Fruit fly (Drosophila melanogaster): ENCODE measurements around the gene trc.

Gene trc

dm6 chr3L:19845047-19845906 is 11.2 kb upstream of the trc start, which contains the start of gene Papss (continued):
- TF ChIP-seq Hr78 (GFP tag; optimal IDR thresholded peaks at IDR 0.05) (no peak), tx (GFP tag; optimal IDR thresholded peaks at IDR 0.05) (no peak), aop (GFP tag; IDR thresholded peaks at IDR 0.05) (no peak), CG1792 (GFP tag; optimal IDR thresholded peaks at IDR 0.05) (no peak), Neu2 (GFP tag; optimal IDR thresholded peaks at IDR 0.05; ENCODE audit: borderline replicate concordance) (no peak), CG4282 (GFP tag; optimal IDR thresholded peaks at IDR 0.05) (no peak), gce (GFP tag; IDR thresholded peaks at IDR 0.05) (no peak), Hey (tag; optimal IDR thresholded peaks at IDR 0.05) (no peak), emc (GFP tag; optimal IDR thresholded peaks at IDR 0.05) (no peak), chm (GFP tag; IDR thresholded peaks at IDR 0.05) (peak; percentile 66), CG18599 (GFP tag; optimal IDR thresholded peaks at IDR 0.05) (peak; percentile 87), ems (GFP tag; optimal IDR thresholded peaks at IDR 0.05) (no peak), Nf-YB (GFP tag; optimal IDR thresholded peaks at IDR 0.05) (no peak), hth (optimal IDR thresholded peaks at IDR 0.05) (no peak), CG4328 (GFP tag; optimal IDR thresholded peaks at IDR 0.05) (peak; percentile 27), Elba2 (GFP tag; optimal IDR thresholded peaks at IDR 0.05) (no peak), tin (GFP tag; optimal IDR thresholded peaks at IDR 0.05) (no peak), CG10321 (GFP tag; IDR thresholded peaks at IDR 0.05) (no peak), sob (GFP tag; IDR thresholded peaks at IDR 0.05) (no peak; the same call in 1 of the 2 replicates), Lpt (GFP tag; optimal IDR thresholded peaks at IDR 0.05) (no peak), gfzf (GFP tag; optimal IDR thresholded peaks at IDR 0.05) (no peak), ssp (GFP tag; IDR thresholded peaks at IDR 0.05) (no peak), oc (tag; optimal IDR thresholded peaks at IDR 0.05) (no peak), crc (GFP tag; optimal IDR thresholded peaks at IDR 0.05) (no peak), CG12155 (GFP tag; optimal IDR thresholded peaks at IDR 0.05) (no peak), luna (GFP tag; optimal IDR thresholded peaks at IDR 0.05) (no peak), z (GFP tag; IDR thresholded peaks at IDR 0.05) (no peak), NK7.1 (GFP tag; optimal IDR thresholded peaks at IDR 0.05) (no peak), gro (GFP tag; optimal IDR thresholded peaks at IDR 0.05) (no peak), grn (GFP tag; optimal IDR thresholded peaks at IDR 0.05) (no peak), dysf (GFP tag; IDR thresholded peaks at IDR 0.05) (peak; percentile 17; the same call in 1 of the 3 replicates), Ada2b (GFP tag; IDR thresholded peaks at IDR 0.05) (peak; percentile 11; the same call in 1 of the 2 replicates), CG9876 (GFP tag; optimal IDR thresholded peaks at IDR 0.05) (no peak), CG16815 (GFP tag; optimal IDR thresholded peaks at IDR 0.05) (no peak), lmd (GFP tag; IDR thresholded peaks at IDR 0.05) (no peak; the same call in 1 of the 2 replicates), fru (optimal IDR thresholded peaks at IDR 0.05) (no peak), nom (GFP tag; optimal IDR thresholded peaks at IDR 0.05) (no peak), CG14710 (tag; optimal IDR thresholded peaks at IDR 0.05) (peak; percentile 28), CG10366 (GFP tag; IDR thresholded peaks at IDR 0.05) (no peak), Oaz (GFP tag; IDR thresholded peaks at IDR 0.05) (no peak), Mad (GFP tag; optimal IDR thresholded peaks at IDR 0.05) (no peak), CG10543 (GFP tag; optimal IDR thresholded peaks at IDR 0.05) (peak; percentile 49), CG15601 (tag; optimal IDR thresholded peaks at IDR 0.05) (peak; percentile 51), CG1832 (GFP tag; optimal IDR thresholded peaks at IDR 0.05) (no peak), Dbx (GFP tag; IDR thresholded peaks at IDR 0.05) (peak; percentile 70; the same call in 2 of the 3 replicates), D19A (tag; optimal IDR thresholded peaks at IDR 0.05) (no peak), Hr51 (GFP tag; optimal IDR thresholded peaks at IDR 0.05) (no peak), Dp (GFP tag; optimal IDR thresholded peaks at IDR 0.05) (peak; percentile 2), Med (GFP tag) (peak; percentile 65), CG6689 (GFP tag; IDR thresholded peaks at IDR 0.05) (no peak)
